Worm (Caenorhabditis elegans): ENCODE measurements around the gene snb-7.

- TF ChIP-seq lsy-2 (tag; optimal IDR thresholded peaks at IDR 0.05) (no peak), M03D4.4 (tag; optimal IDR thresholded peaks at IDR 0.05) (no peak), elt-3 (tag; optimal IDR thresholded peaks at IDR 0.05) (no peak), elt-1 (tag; optimal IDR thresholded peaks at IDR 0.05; ENCODE audit: borderline replicate concordance, insufficient read depth) (no peak), unc-62 (GFP tag; optimal IDR thresholded peaks at IDR 0.05) (no peak), nhr-76 (tag; optimal IDR thresholded peaks at IDR 0.05) (no peak), pha-4 (tag; optimal IDR thresholded peaks at IDR 0.05) (no peak), mep-1 (tag; optimal IDR thresholded peaks at IDR 0.05) (no peak), ceh-83 (GFP tag; optimal IDR thresholded peaks at IDR 0.05) (no peak), snpc-4 (tag; optimal IDR thresholded peaks at IDR 0.05) (no peak), blmp-1 (tag; optimal IDR thresholded peaks at IDR 0.05) (no peak)
These were observed 29.2 kb upstream of the snb-7 start for ce11 chrIV:12531464-12531863.
